Fruit fly (Drosophila melanogaster) whole organism, pupa: Measurements from ENCODE around the gene peb.

ENCODE experiments used
- CG10348 ChIP-seq: fragments of 200-800 bp; sonication (Bioruptor generic); IDR thresholded peaks from 2 replicates; pipeline ENCODE4 v1.3.6; 2022; ENCODE audit warnings: missing biosample characterization, missing genetic modification characterization
- CG12605 ChIP-seq: fragments of 200-800 bp; sonication (Bioruptor generic); IDR thresholded peaks from 2 replicates; pipeline ENCODE4 v1.3.6; 2022; ENCODE audit warnings: missing biosample characterization, missing genetic modification characterization
- CG14655 ChIP-seq: fragments of 200-800 bp; sonication (Bioruptor generic); optimal IDR thresholded peaks from 3 replicates; lab custom pipeline; 2017; ENCODE audit warnings: mild to moderate bottlenecking, missing biosample characterization, missing genetic modification reagents, missing genetic modification characterization
- CG15710 ChIP-seq: fragments of 200-800 bp; sonication (Bioruptor generic); optimal IDR thresholded peaks from 2 replicates; lab custom pipeline; 2018; ENCODE audit warnings: missing biosample characterization, mild to moderate bottlenecking, missing genetic modification characterization, moderate library complexity
- CG8301 ChIP-seq: fragments of 200-800 bp; sonication (Bioruptor generic); optimal IDR thresholded peaks from 2 replicates; lab custom pipeline; 2018; ENCODE audit warnings: missing biosample characterization, mild to moderate bottlenecking, missing genetic modification characterization
- CG9948 ChIP-seq: fragments of 200-800 bp; sonication (Bioruptor generic); optimal IDR thresholded peaks from 2 replicates; lab custom pipeline; 2018; ENCODE audit warnings: missing biosample characterization, mild to moderate bottlenecking, missing genetic modification characterization, moderate library complexity
- EcR ChIP-seq: fragments of 200-800 bp; sonication (Bioruptor generic); optimal IDR thresholded peaks from 3 replicates; lab custom pipeline; 2019; ENCODE audit warnings: missing biosample characterization, missing genetic modification characterization, mild to moderate bottlenecking, moderate library complexity, missing genetic modification reagents
- Ets98B ChIP-seq: fragments of 200-800 bp; sonication (Bioruptor generic); IDR thresholded peaks from 2 replicates; pipeline ENCODE4 v1.3.6; 2022; ENCODE audit warnings: missing biosample characterization, missing genetic modification characterization
- Pif1B ChIP-seq: fragments of 200-800 bp; sonication (Bioruptor generic); optimal IDR thresholded peaks from 3 replicates; lab custom pipeline; 2016; ENCODE audit warnings: missing biosample characterization, missing genetic modification characterization
- Snoo ChIP-seq: fragments of 200-800 bp; sonication (Bioruptor generic); optimal IDR thresholded peaks from 3 replicates; lab custom pipeline; 2017; ENCODE audit warnings: missing biosample characterization, mild to moderate bottlenecking, missing genetic modification characterization, inconsistent platforms
- fd96Ca ChIP-seq: fragments of 200-800 bp; sonication (Bioruptor generic); IDR thresholded peaks from 3 replicates; pipeline ENCODE4 v1.3.6; 2022; ENCODE audit warnings: missing biosample characterization, missing genetic modification characterization
- gl ChIP-seq: fragments of 200-800 bp; sonication (Bioruptor generic); optimal IDR thresholded peaks from 2 replicates; lab custom pipeline; 2018; ENCODE audit warnings: missing biosample characterization, mild to moderate bottlenecking, missing genetic modification characterization
- rn ChIP-seq: fragments of 200-800 bp; sonication (Bioruptor generic); IDR thresholded peaks from 2 replicates; pipeline ENCODE4 v1.3.6; 2022; ENCODE audit warnings: missing biosample characterization, missing genetic modification characterization

DNA sequence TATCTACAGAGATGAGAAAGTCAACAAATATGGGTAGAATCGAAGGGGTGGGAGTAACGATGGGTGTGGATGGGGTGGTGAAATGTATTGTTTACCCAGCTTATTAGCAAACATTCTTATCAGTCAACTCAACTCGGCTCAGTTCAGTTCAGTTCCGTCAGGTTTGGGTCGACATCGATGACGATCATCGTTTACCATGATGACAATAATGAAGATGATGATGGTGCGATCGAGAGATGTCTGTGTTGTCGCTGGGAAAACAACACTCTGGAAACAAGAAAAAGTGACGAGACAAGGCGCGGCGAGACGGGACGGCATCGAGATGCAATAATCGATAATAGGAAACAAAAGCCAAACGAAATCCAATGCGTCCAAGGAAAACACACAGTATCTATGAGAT, 7.6 kb upstream of the peb start:
- TF ChIP-seq gl (tag; lab: Kevin White, UChicago): no peak
- no peak for TF ChIP-seq CG9948 (tag; lab: Kevin White, UChicago)
- TF ChIP-seq CG15710 (tag; lab: Kevin White, UChicago): no peak
- no peak for TF ChIP-seq Ets98B (GFP tag; lab: Robert Waterston, UW)
- TF ChIP-seq CG12605 (GFP tag; lab: Robert Waterston, UW): no peak
- TF ChIP-seq Snoo (tag; lab: Kevin White, UChicago): no peak
- no peak for TF ChIP-seq Pif1B (GFP tag; lab: Kevin White, UChicago)
- no peak for TF ChIP-seq fd96Ca (GFP tag; lab: Robert Waterston, UW)
- TF ChIP-seq EcR (GFP tag; lab: Kevin White, UChicago): no peak
- no peak for TF ChIP-seq CG10348 (GFP tag; lab: Robert Waterston, UW)
- TF ChIP-seq rn (GFP tag; lab: Robert Waterston, UW): no peak
- TF ChIP-seq CG14655 (GFP tag; lab: Kevin White, UChicago): no peak
- TF ChIP-seq CG8301: no peak
